Worm (Caenorhabditis elegans) whole organism, L3 larva: ENCODE measurements around the gene str-4.

Source experiments
- R02D3.7 ChIP-seq: fragments of 150-350 bp; optimal IDR thresholded peaks from 2 replicates; lab custom pipeline; 2014; ENCODE audit warnings: missing biosample characterization, missing genetic modification characterization
- ZK546.5 ChIP-seq: sonication (generic microtip); optimal IDR thresholded peaks from 2 replicates; lab custom pipeline; 2017; ENCODE audit warnings: missing biosample characterization, missing genetic modification characterization
- ama-1 ChIP-seq: fragments of 150-350 bp; optimal IDR thresholded peaks from 2 replicates; lab custom pipeline; 2018
- ceh-16 ChIP-seq: sonication (generic microtip); optimal IDR thresholded peaks from 2 replicates; lab custom pipeline; 2017; ENCODE audit warnings: missing biosample characterization, missing genetic modification characterization
- ceh-28 ChIP-seq: fragments of 150-350 bp; optimal IDR thresholded peaks from 2 replicates; lab custom pipeline; 2014; ENCODE audit warnings: missing biosample characterization, missing genetic modification reagents, missing genetic modification characterization
- ceh-82 ChIP-seq: fragments of 150-350 bp; optimal IDR thresholded peaks from 2 replicates; lab custom pipeline; 2014; ENCODE audit warnings: missing biosample characterization, missing genetic modification characterization
- ceh-9 ChIP-seq: sonication (generic microtip); optimal IDR thresholded peaks from 2 replicates; lab custom pipeline; 2018; ENCODE audit warnings: missing biosample characterization, missing genetic modification characterization
- daf-12 ChIP-seq: fragments of 150-350 bp; optimal IDR thresholded peaks from 2 replicates; lab custom pipeline; 2014; ENCODE audit warnings: missing biosample characterization, missing genetic modification reagents, missing genetic modification characterization
- egl-27 ChIP-seq: sonication (generic microtip); optimal IDR thresholded peaks from 4 replicates; lab custom pipeline; 2017; ENCODE audit warnings: missing biosample characterization, missing genetic modification reagents, missing genetic modification characterization
- egl-5 ChIP-seq: fragments of 150-350 bp; optimal IDR thresholded peaks from 2 replicates; lab custom pipeline; 2017; ENCODE audit warnings: missing biosample characterization, missing genetic modification reagents, missing genetic modification characterization, inconsistent platforms
- elt-1 ChIP-seq: fragments of 150-350 bp; optimal IDR thresholded peaks from 2 replicates; lab custom pipeline; 2014; ENCODE audit warnings: missing biosample characterization, missing genetic modification characterization
- elt-2 ChIP-seq: sonication (generic microtip); optimal IDR thresholded peaks from 2 replicates; lab custom pipeline; 2016; ENCODE audit warnings: missing genetic modification reagents, mild to moderate bottlenecking, missing genetic modification characterization, missing compliant biosample characterization
- elt-3 ChIP-seq, 3 experiments: fragments of 150-350 bp in 1 of 3; sonication (generic microtip) in 2 of 3; optimal IDR thresholded peaks; 2 replicates in 2 of 3; 4 replicates in 1 of 3; lab custom pipeline; 2014 to 2017; ENCODE audit warnings: missing biosample characterization in 3 of 3, missing genetic modification characterization in 3 of 3
- eor-1 ChIP-seq, 2 experiments: fragments of 150-350 bp; optimal IDR thresholded peaks; 2 replicates each; lab custom pipeline; 2014 to 2018; ENCODE audit warnings: missing biosample characterization in 2 of 2, missing genetic modification characterization in 2 of 2
- fkh-10 ChIP-seq: sonication (generic microtip); optimal IDR thresholded peaks from 2 replicates; lab custom pipeline; 2017; ENCODE audit warnings: missing biosample characterization, missing genetic modification reagents, missing genetic modification characterization
- hmg-11 ChIP-seq: sonication (generic microtip); optimal IDR thresholded peaks from 2 replicates; lab custom pipeline; 2016; ENCODE audit warnings: missing genetic modification characterization, missing compliant biosample characterization
- jun-1 ChIP-seq: fragments of 150-350 bp; optimal IDR thresholded peaks from 2 replicates; lab custom pipeline; 2014; ENCODE audit warnings: missing biosample characterization, missing genetic modification reagents, missing genetic modification characterization
- lin-39 ChIP-seq: fragments of 150-350 bp; optimal IDR thresholded peaks from 2 replicates; lab custom pipeline; 2018; ENCODE audit warnings: missing biosample characterization, missing genetic modification reagents, missing genetic modification characterization
- lsy-12 ChIP-seq: sonication (generic microtip); optimal IDR thresholded peaks from 2 replicates; lab custom pipeline; 2016; ENCODE audit warnings: mild to moderate bottlenecking, missing genetic modification characterization, missing compliant biosample characterization
- mdl-1 ChIP-seq: fragments of 150-350 bp; optimal IDR thresholded peaks from 2 replicates; lab custom pipeline; 2014; ENCODE audit warnings: missing biosample characterization, missing genetic modification characterization
- mml-1 ChIP-seq: fragments of 150-350 bp; sonication (generic microtip); optimal IDR thresholded peaks from 3 replicates; lab custom pipeline; 2014; ENCODE audit warnings: missing biosample characterization, missing genetic modification characterization
- nfya-1 ChIP-seq: sonication (generic microtip); optimal IDR thresholded peaks from 2 replicates; lab custom pipeline; 2017; ENCODE audit warnings: missing genetic modification characterization, mild to moderate bottlenecking, missing compliant biosample characterization, antibody characterized with exemption, moderate library complexity; ENCODE audit not compliant: insufficient read depth
- nhr-12 ChIP-seq: fragments of 150-350 bp; optimal IDR thresholded peaks from 2 replicates; lab custom pipeline; 2014; ENCODE audit warnings: missing biosample characterization, missing genetic modification characterization
- nhr-23 ChIP-seq: fragments of 150-350 bp; optimal IDR thresholded peaks from 2 replicates; lab custom pipeline; 2014; ENCODE audit warnings: missing biosample characterization, missing genetic modification reagents, missing genetic modification characterization
- nhr-237 ChIP-seq: fragments of 150-350 bp; optimal IDR thresholded peaks from 2 replicates; lab custom pipeline; 2014; ENCODE audit warnings: missing biosample characterization, missing genetic modification characterization
- nhr-25 ChIP-seq: sonication (generic microtip); optimal IDR thresholded peaks from 2 replicates; lab custom pipeline; 2017; ENCODE audit warnings: missing biosample characterization, missing genetic modification characterization
- nhr-28 ChIP-seq: fragments of 150-350 bp; optimal IDR thresholded peaks from 2 replicates; lab custom pipeline; 2014; ENCODE audit warnings: missing biosample characterization, missing genetic modification characterization
- nhr-43 ChIP-seq: sonication (generic microtip); optimal IDR thresholded peaks from 2 replicates; lab custom pipeline; 2016; ENCODE audit warnings: mild to moderate bottlenecking, missing genetic modification characterization, missing compliant biosample characterization; ENCODE audit not compliant: poor library complexity, severe bottlenecking
- nhr-67 ChIP-seq: fragments of 150-350 bp; optimal IDR thresholded peaks from 2 replicates; lab custom pipeline; 2014; ENCODE audit warnings: missing biosample characterization, missing genetic modification characterization
- nhr-76 ChIP-seq: fragments of 150-350 bp; sonication (generic microtip); optimal IDR thresholded peaks from 5 replicates; lab custom pipeline; 2014; ENCODE audit warnings: missing biosample characterization, missing genetic modification characterization
- nhr-77 ChIP-seq: fragments of 150-350 bp; optimal IDR thresholded peaks from 2 replicates; lab custom pipeline; 2014; ENCODE audit warnings: missing biosample characterization, missing genetic modification characterization
- pha-4 ChIP-seq: fragments of 150-350 bp; optimal IDR thresholded peaks from 2 replicates; lab custom pipeline; 2014; ENCODE audit warnings: missing biosample characterization, missing genetic modification reagents, missing genetic modification characterization
- pqm-1 ChIP-seq: fragments of 150-350 bp; optimal IDR thresholded peaks from 2 replicates; lab custom pipeline; 2017; ENCODE audit warnings: missing biosample characterization, missing genetic modification characterization, inconsistent platforms
- sea-2 ChIP-seq: fragments of 150-350 bp; sonication (generic microtip); optimal IDR thresholded peaks from 4 replicates; lab custom pipeline; 2014; ENCODE audit warnings: missing biosample characterization, missing genetic modification reagents, missing genetic modification characterization
- skn-1 ChIP-seq: fragments of 150-350 bp; optimal IDR thresholded peaks from 2 replicates; lab custom pipeline; 2014; ENCODE audit warnings: missing biosample characterization, missing genetic modification characterization
- snpc-4 ChIP-seq: fragments of 150-350 bp; optimal IDR thresholded peaks from 2 replicates; lab custom pipeline; 2014; ENCODE audit warnings: missing biosample characterization, missing genetic modification characterization
- tbx-2 ChIP-seq: sonication (generic microtip); optimal IDR thresholded peaks from 2 replicates; lab custom pipeline; 2016; ENCODE audit warnings: mild to moderate bottlenecking, missing genetic modification characterization, missing compliant biosample characterization
- unc-39 ChIP-seq: sonication (generic microtip); optimal IDR thresholded peaks from 4 replicates; lab custom pipeline; 2017; ENCODE audit warnings: missing biosample characterization, missing genetic modification characterization
- unc-62 ChIP-seq: fragments of 150-350 bp; sonication (generic microtip); optimal IDR thresholded peaks from 4 replicates; lab custom pipeline; 2014; ENCODE audit warnings: missing biosample characterization, missing genetic modification reagents, missing genetic modification characterization
- zag-1 ChIP-seq: fragments of 150-350 bp; optimal IDR thresholded peaks from 2 replicates; lab custom pipeline; 2014; ENCODE audit warnings: missing biosample characterization, missing genetic modification characterization
- ztf-11 ChIP-seq: fragments of 150-350 bp; optimal IDR thresholded peaks from 2 replicates; lab custom pipeline; 2014; ENCODE audit warnings: missing biosample characterization, missing genetic modification characterization
- ztf-4 ChIP-seq: fragments of 150-350 bp; optimal IDR thresholded peaks from 2 replicates; lab custom pipeline; 2014; ENCODE audit warnings: missing biosample characterization, missing genetic modification characterization

str-4 gene

ce11 chrV:13373643-13374042, 34.1 kb upstream of the str-4 start:
- TF ChIP-seq ztf-11 (no peak), nfya-1 (tag; lab: Kevin White, UChicago) (no peak), pha-4 (tag; lab: Kevin White, UChicago) (peak; percentile 64), hmg-11 (tag; lab: Kevin White, UChicago) (no peak), mml-1 (tag; lab: Kevin White, UChicago) (no peak), ZK546.5 (no peak), nhr-23 (peak; percentile 67), lsy-12 (tag; lab: Kevin White, UChicago) (no peak), elt-2 (tag; lab: Kevin White, UChicago) (peak; percentile 98), nhr-237 (tag; lab: Kevin White, UChicago) (no peak), jun-1 (tag; lab: Kevin White, UChicago) (peak; percentile 62), pqm-1 (tag; lab: Kevin White, UChicago) (peak; percentile 70)
- TF ChIP-seq, all 47 proteins: peak for 5

- TF ChIP-seq pqm-1 (tag; lab: Kevin White, UChicago) (peak; percentile 66), hmg-11 (tag; lab: Kevin White, UChicago) (no peak), elt-2 (tag; lab: Kevin White, UChicago) (peak; percentile 93)
These were observed 33.3 kb upstream of the str-4 start for ce11 chrV:13372821-13373220.

DNA sequence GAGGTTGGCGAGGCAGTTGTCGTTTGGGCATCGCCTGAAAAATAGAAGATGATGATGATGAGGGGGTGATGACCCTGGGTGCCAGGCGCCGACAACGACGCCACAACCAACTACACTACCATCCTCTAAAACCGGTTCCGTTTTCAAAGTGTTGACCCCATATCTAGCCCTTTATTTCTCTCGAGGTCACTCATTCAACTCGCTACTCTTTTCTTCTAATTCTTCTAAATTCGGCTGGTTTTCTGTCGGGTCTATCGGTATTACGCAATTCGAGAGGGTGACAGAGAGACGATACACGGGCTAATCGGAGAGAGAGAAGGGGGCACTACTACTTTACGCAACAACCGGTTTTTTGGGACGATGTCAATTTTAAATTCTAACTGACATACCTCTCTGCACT, 31.8 kb upstream of the str-4 start:
- TF ChIP-seq ceh-9 (tag; lab: Kevin White, UChicago) (no peak), snpc-4 (tag; lab: Kevin White, UChicago) (peak; percentile 13), nhr-23 (peak; percentile 99), ztf-4 (no peak), nhr-43 (tag; lab: Kevin White, UChicago) (peak; percentile 86), unc-62 (GFP tag; lab: Kevin White, UChicago) (peak; percentile 43), elt-1 (peak; percentile 57), egl-27 (tag; lab: Kevin White, UChicago) (peak; percentile 50), elt-3 (tag; optimal IDR thresholded peaks at IDR 0.05; lab: Kevin White, UChicago) (peak in 2 of 3 experiments; percentile 59 to 81), skn-1 (tag; lab: Kevin White, UChicago) (no peak), sea-2 (no peak), nhr-67 (no peak), ztf-11 (no peak), lsy-12 (tag; lab: Kevin White, UChicago) (peak; percentile 23), pha-4 (tag; lab: Kevin White, UChicago) (no peak), egl-5 (peak; percentile 64), tbx-2 (tag; lab: Kevin White, UChicago) (peak; percentile 69), ama-1 (lab: Kevin White, UChicago) (no peak), nhr-25 (peak; percentile 99), nhr-12 (no peak), fkh-10 (GFP tag; lab: Kevin White, UChicago) (no peak), mdl-1 (tag; lab: Kevin White, UChicago) (peak; percentile 12), nfya-1 (tag; lab: Kevin White, UChicago) (peak; percentile 13), ceh-16 (tag; lab: Kevin White, UChicago) (no peak), eor-1 (tag; optimal IDR thresholded peaks at IDR 0.05; lab: Kevin White, UChicago) (peak in 1 of 2 experiments; percentile 39), ceh-28 (tag; lab: Kevin White, UChicago) (peak; percentile 46), elt-2 (tag; lab: Kevin White, UChicago) (peak; percentile 1), unc-39 (no peak), jun-1 (tag; lab: Kevin White, UChicago) (peak; percentile 41), nhr-77 (tag; lab: Kevin White, UChicago) (no peak), lin-39 (tag; lab: Kevin White, UChicago) (no peak), ceh-82 (no peak)

ce11 chrV:13370265-13370664, 30.7 kb upstream of the str-4 start:
- no peak for TF ChIP-seq jun-1 (tag; lab: Kevin White, UChicago)
- TF ChIP-seq ceh-28 (tag; lab: Kevin White, UChicago) = no peak
- no peak for TF ChIP-seq elt-2 (tag; lab: Kevin White, UChicago)
- no peak for TF ChIP-seq nhr-76 (tag; lab: Kevin White, UChicago)
- TF ChIP-seq pha-4 (tag; lab: Kevin White, UChicago) = no peak
- no peak for TF ChIP-seq daf-12 (tag; lab: Kevin White, UChicago)
- TF ChIP-seq lin-39 (tag; lab: Kevin White, UChicago) = no peak
- no peak for TF ChIP-seq unc-39
- no peak for TF ChIP-seq nhr-28 (tag; lab: Kevin White, UChicago)
- no peak for TF ChIP-seq hmg-11 (tag; lab: Kevin White, UChicago)
- no peak for TF ChIP-seq mdl-1 (tag; lab: Kevin White, UChicago)
- no peak for TF ChIP-seq zag-1 (tag; lab: Kevin White, UChicago)
- TF ChIP-seq nhr-43 (tag; lab: Kevin White, UChicago) = no peak
- TF ChIP-seq elt-3 (tag; optimal IDR thresholded peaks at IDR 0.05; lab: Kevin White, UChicago) = no peak
- TF ChIP-seq R02D3.7 (tag; lab: Kevin White, UChicago) = no peak
